Worm (Caenorhabditis elegans) whole organism, midembryonic: ENCODE data around the gene C04F6.7.
A peak's percentile ranks its signal among the peaks of the same experiment; 100 is the strongest.

Experiments
- T22C8.4 ChIP-seq: fragments of 200-800 bp; sonication (Bioruptor generic); IDR thresholded peaks from 2 replicates; pipeline ENCODE4 v1.3.6; 2022; ENCODE audit warnings: missing genetic modification characterization, missing compliant biosample characterization
- cog-1 ChIP-seq: sonication (generic microtip); optimal IDR thresholded peaks from 2 replicates; lab custom pipeline; 2016; ENCODE audit warnings: missing genetic modification characterization, missing compliant biosample characterization
- flt-1 ChIP-seq: fragments of 200-800 bp; sonication (Bioruptor generic); IDR thresholded peaks from 2 replicates; pipeline ENCODE4 v1.3.6; 2022; ENCODE audit warnings: missing genetic modification characterization, missing compliant biosample characterization
- klf-2 ChIP-seq: fragments of 200-800 bp; sonication (Bioruptor generic); conservative IDR thresholded peaks from 2 replicates; pipeline ENCODE4 v1.3.6; 2022; ENCODE audit warnings: missing genetic modification reagents, missing genetic modification characterization, missing compliant biosample characterization
- med-1 ChIP-seq: sonication (generic microtip); optimal IDR thresholded peaks from 2 replicates; lab custom pipeline; 2017; ENCODE audit warnings: missing genetic modification characterization, mild to moderate bottlenecking, missing compliant biosample characterization, antibody characterized with exemption, missing genetic modification reagents; ENCODE audit not compliant: insufficient read depth
- ref-1 ChIP-seq: fragments of 200-800 bp; sonication (Bioruptor generic); conservative IDR thresholded peaks from 2 replicates; pipeline ENCODE4 v1.3.6; 2022; ENCODE audit warnings: missing genetic modification reagents, missing genetic modification characterization, missing compliant biosample characterization
- tab-1 ChIP-seq: fragments of 200-800 bp; sonication (Bioruptor generic); IDR thresholded peaks from 2 replicates; pipeline ENCODE4 v1.3.6; 2022; ENCODE audit warnings: missing genetic modification characterization, missing compliant biosample characterization
- ztf-23 ChIP-seq: fragments of 200-800 bp; sonication (Bioruptor generic); IDR thresholded peaks from 2 replicates; pipeline ENCODE4 v1.3.6; 2022; ENCODE audit warnings: missing genetic modification reagents, missing genetic modification characterization, missing compliant biosample characterization
- ztf-29 ChIP-seq: fragments of 200-800 bp; sonication (Bioruptor generic); IDR thresholded peaks from 2 replicates; pipeline ENCODE4 v1.3.6; 2022; ENCODE audit warnings: missing genetic modification reagents, missing genetic modification characterization, missing compliant biosample characterization

C04F6.7 gene

DNA sequence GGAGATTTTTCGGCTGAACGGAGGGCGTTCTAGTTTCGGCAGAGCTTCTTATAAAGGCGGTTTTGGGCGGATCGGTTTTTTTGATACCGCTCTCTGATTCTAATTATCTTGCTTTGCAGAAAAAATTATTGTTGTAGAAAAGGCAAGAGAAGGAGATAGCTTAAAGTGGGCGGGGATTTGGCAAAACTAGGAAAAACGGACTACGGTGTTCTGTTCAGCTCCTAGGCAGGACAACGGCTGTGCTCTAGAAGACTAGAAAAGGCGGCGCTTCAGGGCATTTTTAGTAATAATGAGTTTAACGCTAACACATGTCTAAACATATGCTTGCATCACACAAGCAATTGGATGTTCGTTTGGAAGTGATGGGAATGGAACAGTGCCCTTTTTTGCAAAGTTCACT lies at the start of gene C04F6.7:
TSS of gene C04F6.7 (minus strand) at position 101 of the 400 bp plus-strand sequence.
- TF ChIP-seq ref-1, result no peak
- TF ChIP-seq tab-1, result no peak
- TF ChIP-seq T22C8.4, result no peak
- no peak for TF ChIP-seq med-1 (GFP tag; lab: Kevin White, UChicago)
- TF ChIP-seq cog-1 (tag; lab: Kevin White, UChicago), result no peak
- no peak for TF ChIP-seq flt-1 (GFP tag; lab: Robert Waterston, UW)
- no peak for TF ChIP-seq ztf-29
- no peak for TF ChIP-seq ztf-23 (GFP tag; lab: Robert Waterston, UW)
- no peak for TF ChIP-seq klf-2

DNA sequence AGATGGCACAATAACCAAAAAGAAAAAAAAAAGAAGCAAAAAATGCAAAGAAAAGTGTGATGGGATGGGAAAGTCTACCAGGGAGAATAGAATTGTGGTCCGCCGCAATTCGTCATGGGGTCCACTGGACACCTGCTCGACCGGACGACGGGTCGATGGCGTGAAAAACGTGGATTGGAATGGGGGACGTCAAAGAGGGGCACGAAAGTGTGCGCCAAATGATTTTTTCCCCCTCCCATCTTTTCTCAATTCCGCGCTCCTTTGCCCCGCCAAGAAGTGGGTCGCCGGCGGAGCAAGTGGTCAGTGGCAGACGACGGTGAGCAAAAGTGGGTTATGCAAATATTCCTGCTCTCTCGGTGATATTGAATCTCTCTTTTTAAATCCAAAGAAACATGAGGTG lies 49.0 kb upstream of the C04F6.7 start:
- TF ChIP-seq ref-1 (no peak), ztf-29 (no peak), T22C8.4 (no peak), med-1 (GFP tag; lab: Kevin White, UChicago) (no peak), ztf-23 (GFP tag; lab: Robert Waterston, UW) (no peak), flt-1 (GFP tag; lab: Robert Waterston, UW) (no peak), cog-1 (tag; lab: Kevin White, UChicago) (no peak), klf-2 (no peak), tab-1 (no peak)

DNA sequence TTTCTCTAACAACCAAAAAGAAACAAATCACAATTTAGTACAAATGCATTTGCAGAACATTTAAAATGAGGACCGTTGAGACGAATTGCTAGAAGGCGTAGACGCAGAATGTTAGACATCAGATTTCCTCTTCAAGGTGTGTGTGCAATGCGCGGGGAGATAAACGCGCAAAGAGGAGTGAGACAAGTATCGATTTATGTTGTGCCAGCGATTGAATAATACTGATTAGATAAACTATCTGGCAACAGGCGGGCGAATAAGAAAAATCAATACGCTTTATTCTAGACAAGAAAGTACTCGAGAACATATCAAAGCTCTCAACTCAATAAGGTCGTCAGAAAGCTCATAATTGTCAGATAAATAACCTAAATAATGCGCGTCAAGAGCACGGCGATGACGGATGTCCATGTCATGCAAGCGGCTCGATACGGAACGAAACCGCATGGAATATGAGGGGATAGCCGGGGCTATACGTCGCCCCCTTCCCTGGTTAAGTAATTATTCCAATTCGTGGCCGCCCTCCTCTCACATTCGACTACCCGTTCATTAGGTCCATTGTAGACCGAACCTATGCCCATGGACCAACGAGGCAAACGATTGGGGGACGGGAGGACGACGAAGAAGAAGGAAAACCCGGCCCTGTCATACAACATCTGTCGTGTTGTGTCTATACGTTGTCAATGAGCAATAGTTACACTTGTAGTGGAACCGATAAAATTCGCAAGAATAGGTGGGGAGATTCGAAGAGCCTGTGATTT lies 48.2 kb upstream of the C04F6.7 start:
- TF ChIP-seq flt-1 (GFP tag; lab: Robert Waterston, UW) (peak; percentile 36; the same call in 1 of the 2 replicates), ztf-23 (GFP tag; lab: Robert Waterston, UW) (0 out of 2 replicates have a peak, but pooled peaks have one; percentile 35), T22C8.4 (peak; percentile 62; the same call in 1 of the 2 replicates), klf-2 (no peak)

DNA sequence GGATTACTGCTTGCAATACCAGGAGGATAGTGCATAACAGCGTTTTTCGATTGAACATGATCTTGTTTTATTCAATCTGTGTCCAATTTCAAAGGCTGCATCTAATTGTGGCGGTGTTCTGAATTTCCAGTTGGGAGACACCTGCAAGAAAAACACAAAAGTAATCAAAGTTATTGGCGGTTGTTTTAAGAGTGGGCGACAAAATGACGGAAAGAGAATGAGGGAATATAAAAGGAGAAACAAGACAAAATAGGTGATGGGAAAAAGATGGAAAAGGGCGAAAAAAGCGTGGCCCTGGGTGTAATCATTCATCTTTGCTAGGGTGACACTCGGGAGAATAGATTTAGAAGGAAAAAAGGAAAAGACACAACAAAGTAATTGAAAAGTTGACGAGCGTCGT lies 46.8 kb upstream of the C04F6.7 start, which contains the start of the genes ZK377.15 and sax-3:
TSS of gene ZK377.15 (minus strand) at position 101 of the 400 bp plus-strand sequence.
TSS of gene sax-3 (minus strand) at position 143 of the 400 bp plus-strand sequence.
- TF ChIP-seq ref-1 (no peak), ztf-23 (GFP tag; lab: Robert Waterston, UW) (no peak), cog-1 (tag; lab: Kevin White, UChicago) (no peak), tab-1 (no peak), ztf-29 (no peak), flt-1 (GFP tag; lab: Robert Waterston, UW) (no peak), klf-2 (no peak), med-1 (GFP tag; lab: Kevin White, UChicago) (no peak), T22C8.4 (no peak)

DNA sequence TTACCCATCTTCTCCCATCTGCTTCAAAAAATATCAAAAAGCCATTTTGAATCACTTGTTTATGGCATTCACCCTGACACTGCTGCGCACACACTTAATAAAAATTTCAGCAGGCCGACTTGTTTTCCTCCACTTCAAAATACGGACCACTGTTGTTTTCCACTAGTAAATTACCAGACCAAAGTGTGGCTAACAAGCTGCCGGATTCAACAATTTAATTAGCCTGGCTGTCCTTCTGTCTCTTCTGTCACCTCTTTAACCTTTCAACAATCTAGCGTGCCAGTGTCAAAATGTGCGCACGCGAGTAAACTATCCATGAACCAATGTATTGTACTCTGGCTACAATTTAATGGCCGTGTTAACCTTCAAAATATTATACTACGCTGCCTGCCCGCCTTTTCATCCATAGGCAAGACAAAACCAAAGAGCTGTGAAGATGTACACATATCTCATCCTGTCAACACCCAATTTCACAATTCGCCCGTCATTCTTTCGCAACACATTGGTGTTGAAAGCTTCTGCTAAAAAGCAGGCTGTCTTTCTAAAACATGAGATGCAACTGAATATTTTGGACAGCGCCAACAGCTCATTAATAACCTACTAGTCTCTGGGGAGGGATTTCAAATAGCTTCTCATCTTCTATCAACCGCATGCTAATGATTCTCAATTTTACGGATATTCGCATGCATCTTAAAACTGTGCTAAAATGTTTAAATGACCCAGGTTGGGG lies 45.5 kb upstream of the C04F6.7 start:
- TF ChIP-seq ztf-29, result no peak
- no peak for TF ChIP-seq tab-1
- no peak for TF ChIP-seq ref-1
- TF ChIP-seq ztf-23 (GFP tag; lab: Robert Waterston, UW), result no peak

DNA sequence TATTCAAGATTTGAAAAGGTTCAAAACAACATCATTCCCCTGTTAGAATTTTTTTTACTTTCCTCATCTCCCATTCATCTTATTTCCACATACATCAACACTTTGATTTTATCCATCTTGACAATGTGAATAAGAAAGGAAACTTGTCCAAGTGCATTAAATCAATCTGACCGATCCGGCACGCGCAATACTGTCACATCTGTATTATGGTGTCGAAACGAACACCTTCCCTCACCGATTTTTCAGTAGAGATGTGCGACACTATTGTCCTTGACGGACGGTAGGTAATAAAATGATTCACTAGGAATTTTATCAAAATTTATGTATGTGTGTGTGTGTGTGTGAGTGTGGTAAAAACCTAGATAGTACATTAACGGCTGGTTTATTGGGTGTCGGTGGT lies 44.9 kb upstream of the C04F6.7 start:
- TF ChIP-seq cog-1 (tag; lab: Kevin White, UChicago), result no peak
- TF ChIP-seq tab-1, result no peak
- no peak for TF ChIP-seq ztf-29
- TF ChIP-seq klf-2, result no peak
- no peak for TF ChIP-seq med-1 (GFP tag; lab: Kevin White, UChicago)
- no peak for TF ChIP-seq ref-1
- no peak for TF ChIP-seq flt-1 (GFP tag; lab: Robert Waterston, UW)
- TF ChIP-seq ztf-23 (GFP tag; lab: Robert Waterston, UW), result no peak
- no peak for TF ChIP-seq T22C8.4

DNA sequence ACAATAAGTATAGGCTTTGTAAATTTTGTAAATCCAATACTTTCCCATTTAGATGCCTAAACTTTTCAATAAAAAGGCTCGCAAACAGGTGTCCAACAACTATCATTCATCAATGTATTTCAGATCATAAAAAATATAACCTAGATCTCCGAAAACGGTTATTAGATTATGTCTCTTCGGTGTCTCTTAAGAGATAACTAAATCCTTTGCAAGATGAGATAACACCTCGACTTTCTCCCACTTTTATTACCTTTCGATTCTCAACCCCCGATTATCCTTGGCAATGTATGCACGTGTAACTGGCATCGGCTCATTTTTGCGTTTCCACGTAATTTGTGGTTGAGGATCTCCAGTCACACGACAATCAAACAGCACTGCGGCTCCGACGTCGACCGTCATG lies 43.1 kb upstream of the C04F6.7 start:
- TF ChIP-seq flt-1 (GFP tag; lab: Robert Waterston, UW) (no peak), cog-1 (tag; lab: Kevin White, UChicago) (no peak), T22C8.4 (no peak), ref-1 (no peak), klf-2 (no peak), ztf-29 (no peak), ztf-23 (GFP tag; lab: Robert Waterston, UW) (no peak), tab-1 (no peak), med-1 (GFP tag; lab: Kevin White, UChicago) (no peak)

DNA sequence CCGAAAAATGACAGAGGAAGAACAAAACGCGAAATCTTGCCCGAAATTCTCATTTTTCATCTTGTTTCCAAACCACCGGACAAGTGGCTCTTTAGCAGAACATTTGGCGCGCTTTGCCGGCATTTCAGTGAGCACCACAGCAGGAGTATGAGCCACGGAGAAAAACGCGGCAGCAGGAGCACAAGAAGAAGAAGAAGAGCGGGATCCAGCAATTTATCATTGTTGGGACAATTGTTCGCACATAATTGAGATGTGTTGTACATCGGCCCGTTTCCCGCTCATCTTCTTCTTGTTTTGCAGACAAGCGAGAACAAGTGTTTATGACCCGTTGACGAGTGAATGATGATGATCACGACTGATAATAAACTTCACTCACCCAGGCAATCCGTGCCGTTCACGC lies 36.6 kb upstream of the C04F6.7 start:
- TF ChIP-seq tab-1, result no peak
- TF ChIP-seq ztf-23 (GFP tag; lab: Robert Waterston, UW), result no peak
- TF ChIP-seq ztf-29, result no peak
- no peak for TF ChIP-seq flt-1 (GFP tag; lab: Robert Waterston, UW)
- TF ChIP-seq med-1 (GFP tag; lab: Kevin White, UChicago), result no peak
- TF ChIP-seq klf-2, result no peak
- TF ChIP-seq cog-1 (tag; lab: Kevin White, UChicago), result no peak
- TF ChIP-seq T22C8.4, result no peak
- TF ChIP-seq ref-1, result no peak

DNA sequence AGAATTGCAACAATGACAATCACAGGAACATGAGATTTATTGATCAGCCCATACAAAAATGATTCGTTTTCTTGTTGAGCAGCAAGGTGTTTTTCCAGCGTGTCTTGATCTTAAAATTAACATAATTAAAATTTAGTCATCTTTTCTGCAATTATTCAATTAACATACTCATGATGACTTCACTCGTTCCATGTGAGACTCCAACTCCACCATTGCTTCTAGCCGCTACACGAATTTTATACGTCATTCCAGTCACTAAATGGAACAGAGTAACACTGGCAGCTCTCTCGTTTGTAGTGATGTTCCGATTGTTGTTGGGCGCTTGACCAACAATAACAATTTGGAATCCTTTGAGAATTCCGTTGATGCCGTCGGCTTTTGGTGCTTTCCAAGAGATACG lies 34.9 kb upstream of the C04F6.7 start:
- no peak for TF ChIP-seq klf-2
- no peak for TF ChIP-seq ref-1
- TF ChIP-seq cog-1 (tag; lab: Kevin White, UChicago), result no peak
- no peak for TF ChIP-seq tab-1
- TF ChIP-seq T22C8.4, result no peak
- no peak for TF ChIP-seq flt-1 (GFP tag; lab: Robert Waterston, UW)
- no peak for TF ChIP-seq med-1 (GFP tag; lab: Kevin White, UChicago)
- TF ChIP-seq ztf-23 (GFP tag; lab: Robert Waterston, UW), result no peak
- TF ChIP-seq ztf-29, result no peak

DNA sequence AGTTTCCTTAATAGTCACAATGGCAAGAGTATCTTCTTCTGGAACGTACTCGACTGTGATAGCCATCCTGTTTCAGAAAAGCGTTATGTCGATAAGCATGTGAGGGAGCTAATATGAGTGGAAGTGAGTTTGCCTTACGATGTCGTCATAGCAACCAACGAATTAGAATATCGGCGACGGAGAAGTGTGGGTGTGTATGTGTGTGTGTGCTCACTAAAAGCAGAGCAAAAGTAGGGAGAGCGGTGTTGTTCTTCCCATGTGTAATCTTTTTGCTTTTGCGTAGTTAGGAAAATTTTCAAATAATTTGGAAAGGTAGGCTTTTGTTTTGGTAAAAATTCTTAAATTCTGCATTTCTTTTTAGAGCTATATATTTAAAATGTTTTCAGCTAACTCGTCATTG lies 32.1 kb upstream of the C04F6.7 start, which contains the start of gene ZK813.5:
TSS of gene ZK813.5 (minus strand) at position 101 of the 400 bp plus-strand sequence.
- TF ChIP-seq klf-2 (no peak), T22C8.4 (no peak), med-1 (GFP tag; lab: Kevin White, UChicago) (no peak), flt-1 (GFP tag; lab: Robert Waterston, UW) (0 out of 2 replicates have a peak, but pooled peaks have one; percentile 17), ztf-23 (GFP tag; lab: Robert Waterston, UW) (no peak)
